Worm (Caenorhabditis elegans): ENCODE measurements around the gene F01F1.2.
A peak's percentile ranks its signal among the peaks of the same experiment; 100 is the strongest.

The F01F1.2 gene

DNA sequence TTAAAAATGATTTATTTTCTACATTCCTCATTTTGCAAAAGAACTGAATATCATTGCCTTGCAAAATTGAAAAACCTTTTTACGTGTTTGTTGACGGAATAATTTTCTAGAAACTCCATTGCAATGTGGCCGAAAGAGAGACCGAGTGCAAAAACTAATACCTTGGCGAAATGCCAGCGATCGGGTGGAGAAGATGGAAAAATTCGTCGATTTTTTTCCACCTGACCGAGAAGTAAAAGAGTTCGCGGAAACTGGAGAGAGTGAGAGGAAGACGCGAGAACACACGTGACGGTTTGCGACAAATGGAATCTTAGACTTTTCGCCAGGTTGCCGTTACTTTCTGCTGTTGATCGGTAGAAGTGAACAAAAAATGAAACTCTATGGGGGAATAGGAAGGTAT lies 36.7 kb upstream of the F01F1.2 start:
- TF ChIP-seq W03F9.2 (tag; optimal IDR thresholded peaks at IDR 0.05): no peak
- no peak for TF ChIP-seq him-1 (tag; optimal IDR thresholded peaks at IDR 0.05)
- no peak for TF ChIP-seq dao-5 (tag; optimal IDR thresholded peaks at IDR 0.05)

DNA sequence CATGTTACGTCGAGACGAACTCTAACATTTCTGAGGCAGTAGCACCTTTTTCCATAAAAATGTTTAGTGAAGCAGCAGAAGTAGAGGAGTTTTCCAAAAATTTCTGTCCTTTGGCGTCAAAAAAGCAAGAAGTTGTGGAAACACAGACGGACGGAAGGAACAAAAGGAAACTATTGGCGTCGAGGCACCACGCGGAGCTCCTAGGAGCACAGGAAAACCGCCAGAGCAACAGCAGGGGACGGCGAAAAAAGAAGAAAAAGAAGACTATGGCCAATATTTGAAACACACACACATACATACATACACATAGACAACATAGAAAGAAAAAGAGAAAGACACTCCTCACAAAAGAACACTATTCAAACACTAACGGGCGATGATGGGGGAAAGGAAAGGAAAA lies 35.4 kb upstream of the F01F1.2 start:
- TF ChIP-seq W03F9.2 (tag; optimal IDR thresholded peaks at IDR 0.05) (no peak), dao-5 (tag; optimal IDR thresholded peaks at IDR 0.05) (no peak), him-1 (tag; optimal IDR thresholded peaks at IDR 0.05) (no peak)

DNA sequence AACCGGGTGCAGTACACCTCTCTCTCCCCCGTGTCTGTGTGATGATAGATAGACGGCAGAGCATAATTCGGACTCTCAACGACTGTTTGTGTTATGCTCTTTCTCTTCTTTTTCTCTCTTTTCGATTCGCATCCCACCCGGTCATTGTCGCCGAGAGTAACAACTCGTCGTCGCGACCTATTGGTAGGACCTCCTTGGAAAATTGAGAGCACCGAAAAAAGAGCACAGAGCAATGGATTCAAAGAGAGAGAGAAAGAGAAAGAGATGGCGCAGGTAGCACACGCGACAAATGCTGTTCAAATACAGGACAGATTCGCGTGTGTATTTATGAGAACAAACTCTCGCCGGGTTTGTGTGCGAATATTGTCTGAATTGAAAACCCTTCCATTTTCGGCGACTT lies 34.7 kb upstream of the F01F1.2 start:
- TF ChIP-seq W03F9.2 (tag; optimal IDR thresholded peaks at IDR 0.05) (no peak), dao-5 (tag; optimal IDR thresholded peaks at IDR 0.05) (no peak), him-1 (tag; optimal IDR thresholded peaks at IDR 0.05) (no peak)

DNA sequence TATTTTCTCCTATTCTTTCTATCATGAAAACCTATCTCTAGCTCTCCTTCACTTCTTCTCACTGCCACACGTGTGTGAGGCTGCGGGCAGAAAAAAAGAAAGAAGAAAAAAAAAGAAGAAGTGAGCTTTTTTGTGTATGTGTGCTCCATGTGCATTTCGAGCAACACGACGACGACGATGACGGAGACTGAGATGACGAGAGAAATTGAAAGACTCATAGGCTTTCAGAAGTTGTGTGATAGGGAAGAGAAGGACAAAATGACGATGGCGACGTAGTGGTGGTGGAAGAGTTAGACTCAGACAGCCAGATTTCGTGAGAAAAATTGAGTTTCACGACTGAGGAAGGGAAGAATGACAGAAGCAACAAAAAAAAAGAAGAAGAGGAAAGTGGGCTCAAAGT lies 32.9 kb upstream of the F01F1.2 start:
- no peak for TF ChIP-seq W03F9.2 (tag; optimal IDR thresholded peaks at IDR 0.05)
- peak; percentile 83 for TF ChIP-seq him-1 (tag; optimal IDR thresholded peaks at IDR 0.05)

DNA sequence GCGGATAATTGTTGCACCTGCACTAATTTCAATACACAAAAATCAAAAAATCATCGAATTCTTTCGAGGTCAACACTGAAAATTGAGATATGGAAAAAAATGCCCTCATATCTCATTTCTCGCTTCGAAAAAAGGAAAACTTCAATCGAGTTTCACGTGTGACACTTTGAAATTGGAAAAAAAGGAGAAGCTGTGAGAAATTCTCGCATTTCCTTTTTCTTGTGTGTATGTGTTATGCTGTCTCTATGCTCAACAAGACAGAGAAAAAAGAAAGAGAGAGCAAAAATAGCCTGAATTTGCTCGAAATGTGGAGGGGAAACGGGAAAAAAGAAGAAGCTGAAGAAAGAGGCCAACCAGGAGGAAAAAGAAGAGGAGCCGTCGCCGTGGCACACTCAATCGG lies 31.9 kb upstream of the F01F1.2 start:
- no peak for TF ChIP-seq dao-5 (tag; optimal IDR thresholded peaks at IDR 0.05)
- no peak for TF ChIP-seq him-1 (tag; optimal IDR thresholded peaks at IDR 0.05)
- TF ChIP-seq W03F9.2 (tag; optimal IDR thresholded peaks at IDR 0.05): no peak

DNA sequence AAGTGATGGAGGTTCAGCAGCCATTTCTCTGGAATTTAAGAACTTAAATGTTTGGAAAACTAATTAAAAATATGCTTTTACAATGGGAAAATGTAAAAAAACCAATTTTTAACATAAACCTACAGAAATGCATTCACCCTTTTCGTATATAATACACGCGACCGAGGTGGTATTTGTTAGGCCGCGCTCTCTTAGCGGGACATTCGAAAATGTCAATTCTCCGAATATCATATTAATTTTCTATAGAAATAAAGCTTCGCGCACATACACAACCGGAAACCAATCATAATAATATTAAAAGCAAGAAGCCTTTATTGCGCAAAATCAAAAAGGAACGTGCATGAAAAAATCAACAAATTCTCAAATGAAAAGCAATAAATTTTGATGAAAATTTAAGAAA lies 25.1 kb upstream of the F01F1.2 start, which contains the start of gene ddx-23:
Gene ddx-23 (minus strand): TSS at position 30 of the 400 bp plus-strand sequence.
- TF ChIP-seq W03F9.2 (tag; optimal IDR thresholded peaks at IDR 0.05) (peak; percentile 1), dao-5 (tag; optimal IDR thresholded peaks at IDR 0.05) (no peak), him-1 (tag; optimal IDR thresholded peaks at IDR 0.05) (no peak)

DNA sequence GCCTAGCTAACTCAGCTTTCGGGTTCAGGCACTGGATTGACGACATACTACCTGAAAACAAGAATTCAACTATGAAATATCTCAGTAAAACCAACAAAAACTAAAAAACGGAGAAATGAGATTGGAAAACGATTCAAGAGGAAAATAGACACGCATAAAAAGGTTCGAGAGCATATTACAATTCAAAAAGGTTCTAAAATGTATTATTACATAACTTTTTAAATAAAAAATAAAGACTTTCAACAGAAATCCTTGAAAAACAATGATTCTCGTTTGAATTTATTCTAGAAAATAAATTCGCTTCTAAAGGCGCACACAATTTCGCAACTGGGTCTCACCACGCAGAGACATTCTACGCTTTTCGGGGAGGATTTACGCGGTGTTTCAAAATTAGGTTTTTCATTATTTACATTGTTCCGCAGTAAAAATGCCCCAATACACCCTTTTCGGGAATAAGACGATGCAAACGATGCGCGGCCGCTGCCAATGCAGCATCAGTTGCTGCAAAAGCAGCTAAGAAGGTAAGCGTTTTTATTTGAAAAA lies 22.6 kb upstream of the F01F1.2 start, which contains the start of the genes cct-6 and alh-9:
Gene cct-6 (minus strand): TSS at position 51 of the 543 bp plus-strand sequence.
Gene alh-9 (plus strand): TSS at position 382 of the 543 bp plus-strand sequence.
- TF ChIP-seq dao-5 (tag; optimal IDR thresholded peaks at IDR 0.05): no peak
- peak; percentile 94 for TF ChIP-seq W03F9.2 (tag; optimal IDR thresholded peaks at IDR 0.05)
- no peak for TF ChIP-seq him-1 (tag; optimal IDR thresholded peaks at IDR 0.05)

DNA sequence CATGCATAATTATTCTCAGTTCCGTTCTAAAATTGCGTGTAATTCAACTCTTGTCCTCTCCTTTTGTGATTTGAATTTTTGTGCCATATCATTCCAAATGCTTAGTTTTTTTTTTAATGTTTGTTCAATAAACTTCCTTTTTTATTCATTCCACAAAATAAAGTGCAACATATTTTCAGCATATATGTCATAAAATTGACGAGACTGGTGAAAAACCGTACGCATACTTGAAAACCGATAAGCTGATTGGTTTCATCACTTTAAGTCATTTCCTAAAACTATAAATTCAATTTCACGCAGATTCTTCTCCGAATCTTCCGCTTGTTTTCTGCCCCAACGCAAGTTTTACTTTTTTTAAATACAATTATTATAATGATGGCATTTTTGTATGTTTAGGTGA lies 19.3 kb upstream of the F01F1.2 start, which contains the start of gene dpf-4:
Gene dpf-4 (plus strand): TSS at position 301 of the 400 bp plus-strand sequence.
- TF ChIP-seq him-1 (tag; optimal IDR thresholded peaks at IDR 0.05) (no peak), W03F9.2 (tag; optimal IDR thresholded peaks at IDR 0.05) (no peak), dao-5 (tag; optimal IDR thresholded peaks at IDR 0.05) (no peak)

DNA sequence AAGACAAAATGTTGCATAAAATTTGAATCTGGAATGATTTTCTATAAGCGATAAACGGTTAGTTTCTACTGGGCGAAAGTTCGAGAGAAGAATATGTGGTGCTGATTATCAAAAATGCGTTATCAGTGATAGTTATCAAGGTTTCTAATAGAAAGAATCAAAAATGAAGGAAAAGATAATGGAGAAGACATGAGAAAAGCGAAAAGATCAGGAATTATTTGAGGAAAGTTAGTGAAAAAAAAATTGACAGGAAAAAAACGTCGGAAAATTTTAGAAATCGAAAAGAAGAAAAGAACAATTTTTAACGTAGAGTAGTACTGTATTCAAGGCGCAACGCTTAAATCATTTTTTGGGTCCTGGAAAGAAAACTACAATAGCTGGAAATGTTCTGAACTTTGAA lies 14.6 kb upstream of the F01F1.2 start, which contains the start of gene dnpp-1:
Gene dnpp-1 (minus strand): TSS at position 30 of the 400 bp plus-strand sequence.
- peak; percentile 16 for TF ChIP-seq W03F9.2 (tag; optimal IDR thresholded peaks at IDR 0.05)
- no peak for TF ChIP-seq dao-5 (tag; optimal IDR thresholded peaks at IDR 0.05)

DNA sequence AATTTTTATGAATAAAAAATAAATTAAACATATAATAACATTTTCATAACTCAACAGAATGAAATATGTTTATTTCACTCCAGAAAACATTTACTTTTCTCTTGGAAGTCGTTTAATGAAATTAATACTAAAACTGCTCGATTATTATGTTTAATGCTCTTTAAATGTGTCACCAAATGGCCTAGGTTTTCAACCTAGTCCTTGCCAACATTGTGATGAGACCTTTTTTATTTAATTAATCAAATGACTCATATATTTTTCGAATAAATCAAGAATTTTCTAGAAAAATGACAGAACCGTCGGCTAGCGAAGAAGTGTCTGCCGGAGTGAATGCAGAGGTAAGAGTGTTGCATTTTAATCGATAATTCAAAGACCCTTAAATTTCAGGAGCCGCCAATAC lies 14.1 kb upstream of the F01F1.2 start, which contains the start of gene rabn-5:
Gene rabn-5 (plus strand): TSS at position 284 of the 400 bp plus-strand sequence.
- TF ChIP-seq him-1 (tag; optimal IDR thresholded peaks at IDR 0.05) (no peak), W03F9.2 (tag; optimal IDR thresholded peaks at IDR 0.05) (no peak), dao-5 (tag; optimal IDR thresholded peaks at IDR 0.05) (no peak)

DNA sequence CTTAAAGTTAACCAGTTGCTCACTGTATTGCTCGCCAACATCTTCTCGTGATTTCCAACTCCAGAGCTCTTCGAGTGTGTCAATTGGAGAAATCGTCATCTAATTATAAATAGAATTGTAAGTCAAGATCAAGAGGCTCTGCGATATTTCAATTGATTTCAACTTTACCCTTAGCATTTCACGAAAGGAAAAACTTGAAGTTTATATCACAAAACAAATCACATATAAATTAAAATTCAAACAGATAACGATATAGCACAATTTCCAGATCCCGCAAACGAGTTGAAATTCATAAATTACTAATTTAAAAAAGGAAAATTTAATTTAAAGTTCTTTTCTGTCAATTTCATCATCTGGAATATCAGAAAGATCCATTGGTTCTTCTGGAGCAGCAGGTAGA lies 10.0 kb upstream of the F01F1.2 start, which contains the start of gene eng-1:
Gene eng-1 (minus strand): TSS at position 101 of the 400 bp plus-strand sequence.
- TF ChIP-seq him-1 (tag; optimal IDR thresholded peaks at IDR 0.05) (no peak), dao-5 (tag; optimal IDR thresholded peaks at IDR 0.05) (no peak), W03F9.2 (tag; optimal IDR thresholded peaks at IDR 0.05) (no peak)

DNA sequence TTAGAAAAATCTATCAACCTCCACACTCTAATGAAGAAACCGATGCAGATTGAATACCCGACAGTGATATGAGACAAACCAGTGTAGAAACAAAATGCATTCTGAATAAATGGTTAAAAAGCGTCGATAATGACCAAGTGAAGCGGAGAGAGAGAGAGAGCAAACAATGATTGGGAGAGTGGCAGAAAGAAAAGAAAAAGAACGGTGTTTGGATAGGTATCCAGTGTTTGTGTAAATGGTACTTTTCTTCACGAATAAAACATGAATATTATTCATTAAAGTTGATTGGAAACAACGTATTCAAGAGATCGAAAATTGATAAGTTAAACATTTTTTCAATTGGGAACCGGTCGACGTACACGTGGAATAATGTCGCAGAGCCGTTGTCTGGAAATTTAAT lies 8.9 kb upstream of the F01F1.2 start, which contains the start of gene F01F1.15:
Gene F01F1.15 (minus strand): TSS at position 101 of the 400 bp plus-strand sequence.
- TF ChIP-seq him-1 (tag; optimal IDR thresholded peaks at IDR 0.05): no peak
- TF ChIP-seq dao-5 (tag; optimal IDR thresholded peaks at IDR 0.05): no peak
- no peak for TF ChIP-seq W03F9.2 (tag; optimal IDR thresholded peaks at IDR 0.05)

DNA sequence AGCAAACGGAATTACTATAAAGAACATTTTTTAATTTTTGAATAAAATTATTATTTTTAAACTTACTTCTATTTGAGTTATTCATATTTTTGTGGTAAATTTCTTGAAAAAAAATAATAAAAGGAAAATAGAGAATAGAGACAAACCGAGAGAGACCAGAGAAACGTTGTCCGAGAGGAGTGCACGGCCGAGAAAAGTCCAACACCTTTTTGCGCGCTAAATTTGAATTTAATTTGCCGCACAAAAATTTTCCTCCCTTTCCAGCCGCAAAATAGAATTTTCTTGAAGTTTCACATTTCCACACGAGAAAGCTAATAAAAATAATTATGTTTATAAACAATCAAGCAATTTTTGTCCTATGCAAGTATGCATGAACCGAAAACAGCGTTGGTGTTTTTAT lies 6.6 kb upstream of the F01F1.2 start, which contains the start of the genes F01F1.11 and F01F1.3:
Gene F01F1.11 (minus strand): TSS at position 118 of the 400 bp plus-strand sequence.
Gene F01F1.3 (plus strand): TSS at position 179 of the 400 bp plus-strand sequence.
- TF ChIP-seq dao-5 (tag; optimal IDR thresholded peaks at IDR 0.05) (no peak), him-1 (tag; optimal IDR thresholded peaks at IDR 0.05) (no peak), W03F9.2 (tag; optimal IDR thresholded peaks at IDR 0.05) (peak; percentile 69)

DNA sequence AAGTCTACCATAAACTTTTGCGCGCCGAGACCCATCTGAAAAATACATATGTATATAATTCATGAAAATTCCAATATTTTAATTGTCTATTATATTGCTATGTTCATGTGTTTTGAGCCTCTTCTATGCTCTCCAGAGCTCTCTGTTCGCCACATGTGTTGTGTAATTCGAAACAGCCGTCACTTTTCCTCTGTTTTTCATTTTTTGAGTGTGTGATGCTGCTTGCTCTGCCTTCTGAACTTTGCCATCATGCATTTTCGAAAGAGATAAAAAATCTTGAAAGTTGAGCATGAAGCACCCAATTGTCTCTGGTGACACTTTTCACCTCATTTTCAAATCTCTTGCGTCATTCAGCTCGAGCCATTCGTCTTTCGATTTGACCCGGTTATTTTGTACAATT lies 6.1 kb upstream of the F01F1.2 start:
- TF ChIP-seq W03F9.2 (tag; optimal IDR thresholded peaks at IDR 0.05): no peak
- TF ChIP-seq dao-5 (tag; optimal IDR thresholded peaks at IDR 0.05): no peak
- no peak for TF ChIP-seq him-1 (tag; optimal IDR thresholded peaks at IDR 0.05)
